Fruit fly (Drosophila melanogaster) ovary, adult (tissue): ENCODE results near the gene me31B.
A peak's percentile ranks its signal among the peaks of the same experiment; 100 is the strongest.

Source experiments
- CG17801 ChIP-seq: fragments of 200-800 bp; optimal IDR thresholded peaks from 2 replicates; lab custom pipeline; 2019; ENCODE audit warnings: missing biosample characterization, mild to moderate bottlenecking, missing genetic modification characterization, moderate library complexity; ENCODE audit not compliant: partially characterized antibody

The me31B gene

dm6 chr2L:10250441-10250847 is 11.3 kb downstream of the me31B start, which contains the start of the genes bsk and CG31717:
bsk (minus strand) TSS chr2L:10250501.
CG31717 (plus strand) TSS chr2L:10250737.
- TF ChIP-seq CG17801, result peak; percentile 51

dm6 chr2L:10251592-10251991 is 12.5 kb downstream of the me31B start, which contains the start of gene Ror:
Ror (plus strand) TSS chr2L:10251843.
- TF ChIP-seq CG17801, result no peak

DNA sequence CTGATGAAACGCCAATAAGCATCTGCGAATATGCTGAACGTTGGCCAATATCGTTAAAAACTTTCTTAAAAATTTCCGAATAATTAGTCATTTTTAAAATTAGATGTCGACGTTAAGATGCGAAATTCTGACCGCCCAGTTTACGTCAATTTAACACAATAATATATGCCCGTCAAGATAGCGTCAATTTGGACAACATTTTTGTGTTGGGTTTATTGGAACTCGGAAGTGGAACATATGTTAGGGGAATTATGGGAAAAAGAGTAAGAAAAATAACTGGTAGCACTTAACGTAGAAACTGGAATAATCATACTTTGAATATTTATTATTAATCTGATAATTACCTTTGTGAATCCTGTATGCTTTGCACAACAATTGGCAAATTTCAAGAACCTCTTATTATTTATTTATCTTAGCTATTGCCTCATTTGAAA is 16.6 kb downstream of the me31B start, which contains the start of gene CG5676:
Gene CG5676, minus strand, starts transcription at position 167 of the 434 bp plus-strand sequence.
- peak; percentile 11 for TF ChIP-seq CG17801

- TF ChIP-seq CG17801, result no peak
Measured at dm6 chr2L:10259960-10260749, 21.0 kb downstream of the me31B start.

DNA sequence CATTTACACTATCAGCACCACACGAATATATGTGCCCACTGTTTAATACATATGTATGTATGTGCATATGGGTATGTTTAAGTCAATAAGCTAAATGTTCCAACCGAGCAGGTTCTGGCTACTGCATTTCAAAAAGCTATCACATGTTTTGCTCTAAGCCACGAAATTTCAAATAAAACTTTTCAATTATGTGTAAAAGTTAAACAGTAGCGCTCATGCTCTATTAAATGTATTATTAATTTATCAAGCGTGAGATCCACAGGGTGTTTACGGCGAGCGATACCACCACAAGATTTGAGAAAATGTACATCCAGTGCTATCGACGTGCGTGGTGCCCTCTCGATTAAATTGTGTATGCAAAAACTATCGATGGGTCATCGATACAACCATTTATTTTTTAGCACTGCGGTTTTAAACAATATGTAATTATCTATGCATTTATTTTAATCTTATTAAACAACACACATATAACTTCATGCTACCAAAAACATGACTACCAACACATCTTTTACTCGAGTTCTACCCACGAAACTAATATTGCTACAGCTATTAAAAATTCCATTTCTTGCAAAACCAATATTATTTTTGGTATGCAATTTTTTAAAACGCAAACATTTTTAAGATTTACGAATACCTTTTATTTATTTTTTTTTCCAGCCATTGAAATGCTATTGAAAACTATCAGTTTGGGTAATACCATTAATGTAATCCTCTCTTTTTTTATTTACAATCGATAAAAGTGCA is 21.8 kb downstream of the me31B start, which contains the start of gene Pten:
Gene Pten, minus strand, starts transcription at position 300 of the 744 bp plus-strand sequence.
- TF ChIP-seq CG17801, result peak; percentile 26

DNA sequence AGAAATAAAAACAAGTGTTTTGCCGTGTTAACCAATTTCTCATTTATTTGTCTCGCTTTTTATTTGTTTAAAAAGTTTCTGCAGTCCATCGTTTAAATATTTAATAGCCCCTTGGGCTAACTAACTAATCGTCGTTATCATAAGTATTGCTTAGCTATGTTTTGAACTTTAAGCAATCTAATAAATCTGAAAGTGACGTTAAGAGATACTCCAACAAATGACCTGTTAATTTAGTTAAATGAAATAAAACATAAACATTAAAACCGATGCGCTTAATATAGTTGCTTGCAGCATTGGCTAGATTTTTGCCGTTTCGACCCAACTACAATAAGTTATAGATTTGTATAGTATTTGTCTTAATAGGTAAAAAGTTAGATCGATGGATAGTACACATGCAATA is 22.6 kb downstream of the me31B start:
- TF ChIP-seq CG17801, result no peak

DNA sequence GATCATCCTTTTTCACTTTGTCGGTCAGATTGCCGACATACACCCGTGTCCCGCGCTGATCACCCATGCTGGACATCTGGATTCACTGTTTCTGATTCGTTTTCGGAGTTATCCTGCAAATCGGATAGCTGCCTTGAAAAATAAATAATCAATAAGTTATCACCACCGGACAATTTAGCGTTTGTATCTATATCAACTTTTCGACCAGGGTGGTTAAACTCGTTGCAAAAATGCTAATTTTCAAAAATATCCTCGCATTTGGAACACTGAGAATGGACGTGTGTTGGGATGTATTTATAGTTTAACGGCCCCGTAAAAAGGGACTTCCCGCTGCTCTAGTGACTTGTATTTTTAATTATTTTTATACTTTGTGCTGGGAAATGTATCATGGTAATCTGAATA is 24.2 kb downstream of the me31B start, which contains the start of gene Rsf1:
Gene Rsf1, minus strand, starts transcription at position 212 of the 402 bp plus-strand sequence.
- TF ChIP-seq CG17801, result no peak

DNA sequence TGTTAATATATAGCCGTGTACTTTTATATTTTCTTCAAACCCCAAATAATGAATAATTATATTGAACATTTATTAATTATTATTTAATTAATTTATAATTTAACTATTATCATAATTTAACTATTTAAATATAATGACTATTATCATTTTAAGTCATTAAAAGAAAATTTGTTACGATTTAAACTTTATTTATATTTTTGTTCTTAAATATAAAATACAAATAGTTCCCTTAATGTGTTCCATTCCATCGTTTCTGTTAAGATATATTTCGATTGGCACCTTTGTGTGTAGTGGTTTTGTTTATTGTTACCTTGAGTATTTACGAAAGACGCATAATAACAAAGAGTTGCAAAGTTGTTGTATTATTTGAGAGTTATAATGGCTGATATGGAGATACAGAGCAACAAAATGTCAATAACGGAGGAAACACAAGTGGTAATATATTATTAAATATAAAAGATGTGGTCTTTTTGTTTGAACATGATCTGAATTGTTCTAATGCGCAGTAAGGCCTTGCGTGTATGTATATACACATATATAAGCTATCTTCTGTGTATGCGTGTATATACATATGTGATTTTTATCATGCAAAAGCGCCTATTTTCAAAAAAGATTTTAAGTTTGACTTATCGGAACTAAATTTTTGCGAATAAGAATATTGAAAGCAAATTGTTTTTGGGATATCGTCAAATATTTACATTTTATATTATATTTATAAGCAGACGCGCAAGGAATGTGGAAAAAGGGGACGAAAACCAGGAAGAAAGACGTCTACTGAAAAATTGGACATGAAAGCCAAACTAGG is 24.9 kb downstream of the me31B start, which contains the start of gene REPTOR-BP:
Gene REPTOR-BP, plus strand, starts transcription at position 296 of the 805 bp plus-strand sequence.
- no peak for TF ChIP-seq CG17801

DNA sequence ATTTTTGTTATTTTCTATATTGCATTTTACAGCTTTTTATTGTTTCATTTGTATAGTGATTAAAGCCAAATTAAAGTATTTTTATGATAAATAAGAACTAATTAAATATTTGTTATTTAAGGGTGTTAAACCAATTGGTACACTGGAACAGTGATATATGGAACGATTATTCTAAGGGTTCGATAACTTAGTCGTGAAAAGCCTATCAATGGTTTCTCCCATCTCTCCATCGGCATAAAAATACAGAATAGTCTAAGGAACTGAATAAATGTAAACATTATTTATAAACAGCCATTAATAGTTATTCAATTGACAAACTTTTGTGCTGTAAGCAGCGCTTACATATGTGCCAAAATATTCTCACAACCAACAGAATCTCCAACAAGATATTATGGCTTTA is 26.0 kb downstream of the me31B start, which contains the start of gene Mob3:
Gene Mob3, plus strand, starts transcription at position 208 of the 400 bp plus-strand sequence.
- peak; percentile 21 for TF ChIP-seq CG17801

dm6 chr2L:10266511-10266910 is 27.4 kb downstream of the me31B start, which contains the start of gene CG4953:
CG4953 (plus strand) TSS chr2L:10266703.
- no peak for TF ChIP-seq CG17801

DNA sequence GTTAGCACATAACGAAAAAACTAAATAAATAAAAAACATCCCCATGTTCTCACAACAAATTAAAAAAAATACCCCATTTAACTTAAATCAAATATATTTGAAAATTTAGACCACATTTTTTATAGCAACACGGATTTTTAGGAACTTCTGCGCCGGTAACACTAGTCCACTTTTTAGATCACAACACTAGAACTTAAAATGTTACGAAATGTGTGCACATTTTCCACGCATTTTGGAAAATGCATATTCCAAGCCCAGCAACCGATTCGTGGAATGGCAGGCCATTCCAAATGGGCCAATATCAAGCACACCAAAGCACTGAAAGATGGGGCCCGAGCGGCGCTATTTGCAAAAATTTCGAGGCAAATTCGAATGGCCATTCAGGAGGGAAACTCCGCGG is 29.5 kb downstream of the me31B start, which contains the start of gene CG4957:
Gene CG4957, plus strand, starts transcription at position 185 of the 400 bp plus-strand sequence.
- TF ChIP-seq CG17801, result no peak

- TF ChIP-seq CG17801, result no peak
Measured at dm6 chr2L:10269854-10270253, 30.7 kb downstream of the me31B start, which contains the start of gene Mulk. Mulk (plus strand) TSS chr2L:10270051.

DNA sequence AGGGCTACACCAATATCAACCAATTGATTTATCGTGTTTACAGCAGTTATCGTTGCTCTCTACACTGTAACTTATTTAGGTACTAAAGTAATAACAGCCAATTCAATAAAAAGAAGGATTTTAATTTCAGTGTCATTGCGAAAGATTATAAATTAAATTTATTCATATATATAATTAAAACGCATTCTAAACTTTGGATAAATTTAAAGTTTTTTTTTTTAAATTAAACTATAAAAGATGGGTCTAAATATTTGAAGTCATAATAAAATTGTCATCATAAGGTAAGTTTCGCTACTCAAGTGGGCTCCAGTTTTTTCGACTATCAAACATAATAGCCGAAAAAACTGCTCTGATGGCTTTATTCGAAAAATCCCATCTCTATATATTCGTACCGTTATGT is 33.1 kb downstream of the me31B start, which contains the start of gene trk:
Gene trk, minus strand, starts transcription at position 101 of the 400 bp plus-strand sequence.
- peak; percentile 34 for TF ChIP-seq CG17801

DNA sequence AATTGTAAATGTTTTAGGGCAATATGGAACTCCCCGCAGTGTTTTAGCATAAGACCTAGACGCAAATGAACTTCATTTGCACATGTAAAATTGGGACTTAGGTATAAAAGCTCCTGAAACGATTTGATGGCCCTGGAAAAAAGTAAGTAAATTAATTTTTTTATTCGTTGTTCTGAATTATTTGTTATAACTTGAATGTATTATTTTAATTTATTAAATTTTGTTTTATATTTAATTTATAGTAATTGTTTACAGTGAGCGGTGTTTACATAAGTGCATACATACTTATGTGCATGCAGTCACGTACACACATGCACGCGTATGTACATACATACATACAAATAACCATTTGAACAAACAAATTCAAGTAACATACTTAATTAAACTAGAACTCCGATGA is 37.3 kb downstream of the me31B start:
- peak; percentile 79 for TF ChIP-seq CG17801

- TF ChIP-seq CG17801, result no peak
Measured at dm6 chr2L:10276846-10277245, 37.7 kb downstream of the me31B start.

dm6 chr2L:10277362-10277761 is 38.2 kb downstream of the me31B start:
- peak; percentile 37 for TF ChIP-seq CG17801
